Worm (Caenorhabditis elegans) whole organism, young adult: ENCODE measurements around the gene tbg-1.

Source experiments
- ama-1 ChIP-seq, 3 experiments: fragments of 150-350 bp in 1 of 3; sonication (generic microtip) in 2 of 3; optimal IDR thresholded peaks; 2 replicates each; lab custom pipeline; 2014 to 2018; ENCODE audit warnings: missing biosample characterization in 2 of 3, missing genetic modification characterization in 2 of 3, missing genetic modification reagents in 2 of 3
- attf-3 ChIP-seq: fragments of 200-800 bp; sonication (Bioruptor generic); conservative IDR thresholded peaks from 2 replicates; pipeline ENCODE4 v1.3.6; 2022; ENCODE audit warnings: missing genetic modification reagents, missing genetic modification characterization, missing compliant biosample characterization
- egl-18 ChIP-seq: fragments of 200-800 bp; sonication (Bioruptor generic); IDR thresholded peaks from 2 replicates; pipeline ENCODE4 v1.3.6; 2022; ENCODE audit warnings: missing genetic modification reagents, missing genetic modification characterization, missing compliant biosample characterization
- mxl-1 ChIP-seq: sonication (generic microtip); optimal IDR thresholded peaks from 2 replicates; lab custom pipeline; 2016; ENCODE audit warnings: missing genetic modification characterization, missing compliant biosample characterization
- pha-4 ChIP-seq: fragments of 150-350 bp; sonication (generic microtip); optimal IDR thresholded peaks from 2 replicates; lab custom pipeline; 2014; ENCODE audit warnings: missing biosample characterization, missing genetic modification reagents, missing genetic modification characterization
- ztf-18 ChIP-seq: sonication (generic microtip); optimal IDR thresholded peaks from 2 replicates; lab custom pipeline; 2016; ENCODE audit warnings: missing genotype, mild to moderate bottlenecking, missing genetic modification characterization, missing compliant biosample characterization

DNA sequence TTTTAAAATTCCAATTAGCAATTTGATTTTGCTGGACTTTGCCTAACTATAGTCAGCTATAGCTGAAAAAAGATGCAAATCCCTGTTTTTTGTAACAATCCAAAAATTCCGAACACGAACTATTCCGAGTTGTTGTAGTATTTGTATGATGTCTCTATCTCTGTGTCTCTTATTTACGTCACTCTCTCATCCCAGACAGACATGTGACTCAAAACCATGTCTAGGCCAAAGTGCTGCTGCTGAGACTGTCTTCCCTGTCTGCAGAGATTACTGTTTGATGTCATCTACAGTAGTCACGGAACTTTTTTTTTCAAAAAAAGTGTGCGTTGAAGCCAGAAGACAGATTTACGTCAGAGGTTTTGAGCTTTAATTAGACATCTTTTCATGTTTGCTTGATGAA, 37.3 kb upstream of the tbg-1 start:
- TF ChIP-seq mxl-1 (tag; lab: Kevin White, UChicago), result no peak
- TF ChIP-seq egl-18 (GFP tag; lab: Robert Waterston, UW), result no peak
- no peak for TF ChIP-seq ztf-18 (tag; lab: Kevin White, UChicago)
- no peak for TF ChIP-seq attf-3 (GFP tag; lab: Robert Waterston, UW)
- TF ChIP-seq ama-1 (optimal IDR thresholded peaks at IDR 0.05; lab: Kevin White, UChicago), result no peak
- no peak for TF ChIP-seq ama-1 (GFP tag; optimal IDR thresholded peaks at IDR 0.05; lab: Kevin White, UChicago)
- no peak for TF ChIP-seq pha-4 (tag; lab: Kevin White, UChicago)
